Worm (Caenorhabditis elegans) whole organism, L1 larva: Measurements from ENCODE around the gene rict-1.

Experiments
- F16B12.6 ChIP-seq: fragments of 150-350 bp; optimal IDR thresholded peaks from 2 replicates; lab custom pipeline; 2014; ENCODE audit warnings: missing biosample characterization, missing genetic modification characterization
- aly-2 ChIP-seq: fragments of 150-350 bp; optimal IDR thresholded peaks from 2 replicates; lab custom pipeline; 2014; ENCODE audit warnings: missing biosample characterization, missing genetic modification characterization
- ceh-8 ChIP-seq: fragments of 200-800 bp; sonication (Bioruptor generic); optimal IDR thresholded peaks from 2 replicates; lab custom pipeline; 2018; ENCODE audit warnings: mild to moderate bottlenecking, missing genetic modification characterization, moderate library complexity, missing compliant biosample characterization
- egl-27 ChIP-seq, 2 experiments: fragments of 150-350 bp in 1 of 2; sonication (generic microtip); optimal IDR thresholded peaks; 3 replicates each; lab custom pipeline; 2017 to 2018; ENCODE audit warnings: missing biosample characterization in 2 of 2, missing genetic modification characterization in 2 of 2, missing genetic modification reagents in 2 of 2
- elt-2 ChIP-seq: sonication (generic microtip); optimal IDR thresholded peaks from 2 replicates; lab custom pipeline; 2016; ENCODE audit warnings: missing genetic modification characterization, mild to moderate bottlenecking, inconsistent platforms, missing compliant biosample characterization, missing genetic modification reagents
- ets-5 ChIP-seq: fragments of 200-800 bp; sonication (Bioruptor generic); IDR thresholded peaks from 2 replicates; pipeline ENCODE4 v1.3.6; 2022; ENCODE audit warnings: missing genetic modification characterization, missing compliant biosample characterization
- fos-1 ChIP-seq: fragments of 150-350 bp; optimal IDR thresholded peaks from 2 replicates; lab custom pipeline; 2014; ENCODE audit warnings: missing biosample characterization, missing genetic modification characterization
- lin-13 ChIP-seq: fragments of 150-350 bp; optimal IDR thresholded peaks from 2 replicates; lab custom pipeline; 2014; ENCODE audit warnings: missing biosample characterization, missing genetic modification reagents, missing genetic modification characterization
- nhr-47 ChIP-seq: sonication (generic microtip); optimal IDR thresholded peaks from 2 replicates; lab custom pipeline; 2016; ENCODE audit warnings: mild to moderate bottlenecking, missing genetic modification characterization, moderate library complexity, missing compliant biosample characterization
- skn-1 ChIP-seq: fragments of 150-350 bp; optimal IDR thresholded peaks from 2 replicates; lab custom pipeline; 2014; ENCODE audit warnings: missing biosample characterization, missing genetic modification characterization
- snpc-4 ChIP-seq: fragments of 150-350 bp; optimal IDR thresholded peaks from 2 replicates; lab custom pipeline; 2014; ENCODE audit warnings: missing biosample characterization, missing genetic modification characterization

DNA sequence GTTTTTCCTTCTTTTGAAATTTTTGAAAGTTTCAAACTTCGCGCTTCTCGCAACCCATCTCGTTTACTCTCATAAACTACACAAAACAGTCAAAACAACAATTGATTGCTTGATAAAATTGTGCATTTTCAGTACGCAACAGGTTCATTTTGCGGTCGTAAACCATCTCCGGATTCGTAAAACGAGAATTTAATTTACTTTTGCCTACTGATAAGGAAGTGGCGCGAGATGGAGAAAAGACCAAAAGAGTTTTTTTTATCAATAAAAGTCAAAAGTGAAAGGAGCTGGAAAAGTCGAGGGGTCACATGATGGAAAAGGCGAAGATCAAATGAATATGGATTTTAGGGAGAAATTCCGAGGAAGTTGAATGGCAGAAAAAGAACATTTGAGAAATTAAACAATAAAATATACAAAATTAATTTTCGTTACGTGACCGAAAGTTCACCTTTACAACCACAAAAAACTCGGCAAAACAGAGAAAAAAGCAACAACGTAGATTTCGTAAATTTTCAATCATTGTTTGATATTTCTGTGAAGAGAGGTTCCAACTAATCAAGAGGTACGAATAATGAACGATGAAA, 37.7 kb downstream of the rict-1 start, which contains the start of gene F42G4.6:
- TF ChIP-seq ets-5 (GFP tag; lab: Robert Waterston, UW) = no peak
- TF ChIP-seq fos-1 (tag; lab: Kevin White, UChicago) = no peak
- no peak for TF ChIP-seq F16B12.6
- no peak for TF ChIP-seq nhr-47
- TF ChIP-seq skn-1 = no peak
- TF ChIP-seq egl-27 (tag; optimal IDR thresholded peaks at IDR 0.05; lab: Kevin White, UChicago) = no peak
- TF ChIP-seq lin-13 (GFP tag; lab: Kevin White, UChicago) = no peak
- TF ChIP-seq snpc-4 (tag; lab: Kevin White, UChicago) = no peak
- TF ChIP-seq aly-2 (tag; lab: Kevin White, UChicago) = no peak
- peak; percentile 87 for TF ChIP-seq elt-2
- no peak for TF ChIP-seq ceh-8
